Fruit fly (Drosophila melanogaster): ENCODE data around the gene CG44303.

The CG44303 gene

dm6 chrX:6687267-6687666 lies at the start of gene CG44303:
Gene CG44303, minus strand, starts transcription at chrX:6687420.
- TF ChIP-seq Hr39 (GFP tag; optimal IDR thresholded peaks at IDR 0.05): no peak
- no peak for TF ChIP-seq CG1621 (tag; optimal IDR thresholded peaks at IDR 0.05)
- TF ChIP-seq CG3032 (tag; optimal IDR thresholded peaks at IDR 0.05): no peak
- TF ChIP-seq CG8119 (GFP tag; IDR thresholded peaks at IDR 0.05): no peak
- TF ChIP-seq fd59A (GFP tag; optimal IDR thresholded peaks at IDR 0.05): no peak
- no peak for TF ChIP-seq fd85E (GFP tag; optimal IDR thresholded peaks at IDR 0.05)
- TF ChIP-seq CG6276 (GFP tag; optimal IDR thresholded peaks at IDR 0.05): no peak
- TF ChIP-seq pdm3 (GFP tag; optimal IDR thresholded peaks at IDR 0.05): no peak
- TF ChIP-seq OdsH (GFP tag; optimal IDR thresholded peaks at IDR 0.05): no peak
- no peak for TF ChIP-seq Sox102F (GFP tag; optimal IDR thresholded peaks at IDR 0.05)
- no peak for TF ChIP-seq CG11902 (GFP tag; optimal IDR thresholded peaks at IDR 0.05)
- TF ChIP-seq lz (GFP tag; optimal IDR thresholded peaks at IDR 0.05): no peak
- TF ChIP-seq CG7368 (GFP tag; optimal IDR thresholded peaks at IDR 0.05): no peak
- no peak for TF ChIP-seq Gug (GFP tag; IDR thresholded peaks at IDR 0.05)
- no peak for TF ChIP-seq fkh (GFP tag; optimal IDR thresholded peaks at IDR 0.05)
- TF ChIP-seq CG9139 (GFP tag; optimal IDR thresholded peaks at IDR 0.05): no peak
- TF ChIP-seq Smox (GFP tag; optimal IDR thresholded peaks at IDR 0.05): no peak
- TF ChIP-seq acj6 (GFP tag; optimal IDR thresholded peaks at IDR 0.05): no peak

dm6 chrX:6733291-6734042 lies 46.2 kb upstream of the CG44303 start:
- no peak for TF ChIP-seq net (GFP tag; optimal IDR thresholded peaks at IDR 0.05)
- no peak for TF ChIP-seq CG32006 (GFP tag; optimal IDR thresholded peaks at IDR 0.05)
- no peak for TF ChIP-seq dac (GFP tag; optimal IDR thresholded peaks at IDR 0.05)
- no peak for TF ChIP-seq Hr39 (GFP tag; optimal IDR thresholded peaks at IDR 0.05)
- peak; percentile 16 for TF ChIP-seq Eip78C (GFP tag)
- peak; percentile 25 for TF ChIP-seq svp (GFP tag)
- TF ChIP-seq eg (GFP tag; IDR thresholded peaks at IDR 0.05): 0 out of 3 replicates have a peak, but pooled peaks have one; percentile 24
- TF ChIP-seq vri (GFP tag; optimal IDR thresholded peaks at IDR 0.05): peak; percentile 1
- peak; percentile 61 for TF ChIP-seq fkh (GFP tag; optimal IDR thresholded peaks at IDR 0.05)

- TF ChIP-seq net (GFP tag; optimal IDR thresholded peaks at IDR 0.05) (peak; percentile 62), CG3919 (GFP tag; optimal IDR thresholded peaks at IDR 0.05) (peak; percentile 29), Blimp-1 (GFP tag; optimal IDR thresholded peaks at IDR 0.05) (no peak), CG4318 (GFP tag; optimal IDR thresholded peaks at IDR 0.05) (no peak), CG32006 (GFP tag; optimal IDR thresholded peaks at IDR 0.05) (peak; percentile 34), CG1621 (tag; optimal IDR thresholded peaks at IDR 0.05) (peak; percentile 46), CG6276 (GFP tag; optimal IDR thresholded peaks at IDR 0.05) (peak; percentile 86), CG6808 (GFP tag; optimal IDR thresholded peaks at IDR 0.05) (peak; percentile 75), CG8632 (GFP tag; optimal IDR thresholded peaks at IDR 0.05) (no peak), CG10669 (GFP tag; optimal IDR thresholded peaks at IDR 0.05) (peak; percentile 50), CG3032 (tag; optimal IDR thresholded peaks at IDR 0.05) (no peak), CG9139 (GFP tag; optimal IDR thresholded peaks at IDR 0.05) (peak; percentile 60), Sox14 (GFP tag; optimal IDR thresholded peaks at IDR 0.05) (no peak), spab (GFP tag; optimal IDR thresholded peaks at IDR 0.05) (peak; percentile 57), Ets96B (tag; optimal IDR thresholded peaks at IDR 0.05) (peak; percentile 44), topi (GFP tag; optimal IDR thresholded peaks at IDR 0.05) (no peak), salr (GFP tag; optimal IDR thresholded peaks at IDR 0.05) (peak in 1 of 2 experiments; percentile 35), CG8119 (GFP tag; IDR thresholded peaks at IDR 0.05) (peak; percentile 60; the same call in 2 of the 3 replicates), pdm3 (GFP tag; optimal IDR thresholded peaks at IDR 0.05) (no peak), CG6854 (GFP tag; optimal IDR thresholded peaks at IDR 0.05) (peak; percentile 44), Lpt (GFP tag; optimal IDR thresholded peaks at IDR 0.05) (peak; percentile 43), acj6 (GFP tag; optimal IDR thresholded peaks at IDR 0.05) (no peak), CG11294 (GFP tag; IDR thresholded peaks at IDR 0.05) (no peak), Eip78C (GFP tag) (peak; percentile 65), Gug (GFP tag; IDR thresholded peaks at IDR 0.05) (peak; percentile 44; the same call in 1 of the 2 replicates), dsx (GFP tag; optimal IDR thresholded peaks at IDR 0.05; ENCODE audit: poor library complexity, severe bottlenecking) (peak; percentile 90), Sox102F (GFP tag; optimal IDR thresholded peaks at IDR 0.05) (no peak), eg (GFP tag; IDR thresholded peaks at IDR 0.05) (peak; percentile 87), achi (GFP tag; optimal IDR thresholded peaks at IDR 0.05) (peak; percentile 17), Hr39 (GFP tag; optimal IDR thresholded peaks at IDR 0.05) (no peak), CG6163 (GFP tag; IDR thresholded peaks at IDR 0.05) (peak; percentile 86), svp (GFP tag) (peak; percentile 89), cyc (GFP tag; optimal IDR thresholded peaks at IDR 0.05) (no peak)
Measured at dm6 chrX:6730600-6731259, 43.5 kb upstream of the CG44303 start.

All from whole organism, prepupa.